Worm (Caenorhabditis elegans) whole organism, L4/young adult: ENCODE data around the gene F53C11.4.

Source experiments
- W03F9.2 ChIP-seq: fragments of 150-350 bp; optimal IDR thresholded peaks from 2 replicates; lab custom pipeline; 2014; ENCODE audit warnings: missing biosample characterization, missing genetic modification characterization
- dao-5 ChIP-seq: sonication (generic microtip); optimal IDR thresholded peaks from 2 replicates; lab custom pipeline; 2016; ENCODE audit warnings: missing genotype, missing genetic modification characterization, moderate library complexity, missing compliant biosample characterization
- him-1 ChIP-seq: sonication (generic microtip); optimal IDR thresholded peaks from 2 replicates; lab custom pipeline; 2016; ENCODE audit warnings: missing genotype, missing genetic modification reagents, missing genetic modification characterization, missing compliant biosample characterization

DNA sequence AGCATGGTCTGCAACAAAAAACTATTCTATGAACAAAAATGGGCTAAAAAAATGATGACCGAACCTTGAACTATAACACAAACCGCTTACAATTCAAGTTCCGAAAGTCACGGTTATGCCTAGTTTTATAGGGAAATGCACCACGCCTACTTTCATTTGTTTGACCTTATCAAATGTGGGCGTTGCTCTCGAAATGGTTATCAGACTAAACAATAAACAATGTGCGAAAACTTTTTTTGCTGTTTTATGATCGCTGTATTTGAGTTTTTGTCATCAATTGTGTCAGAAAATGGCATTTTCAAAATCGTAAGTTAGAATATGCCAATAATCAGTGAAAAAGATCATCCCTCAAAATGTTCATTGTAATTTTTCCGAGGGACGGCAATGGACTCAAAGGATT is 51.0 kb downstream of the F53C11.4 start, which contains the start of gene F35E12.6:
- TF ChIP-seq him-1 (no peak), dao-5 (no peak), W03F9.2 (tag; lab: Kevin White, UChicago) (no peak)
